Worm (Caenorhabditis elegans) whole organism, mixed stage, embryonic: ENCODE measurements around the gene Y46G5A.29.

ENCODE experiments used
- M03D4.4 ChIP-seq: sonication (generic microtip); optimal IDR thresholded peaks from 2 replicates; lab custom pipeline; 2017; ENCODE audit warnings: mild to moderate bottlenecking, missing genetic modification characterization, missing compliant biosample characterization
- bed-3 ChIP-seq: fragments of 200-800 bp; sonication (Bioruptor generic); optimal IDR thresholded peaks from 3 replicates; lab custom pipeline; 2018; ENCODE audit warnings: mild to moderate bottlenecking, missing genetic modification characterization, moderate library complexity, missing compliant biosample characterization
- blmp-1 ChIP-seq: fragments of 150-350 bp; optimal IDR thresholded peaks from 2 replicates; lab custom pipeline; 2014; ENCODE audit warnings: missing biosample characterization, missing genetic modification characterization
- ceh-39 ChIP-seq: fragments of 150-350 bp; optimal IDR thresholded peaks from 2 replicates; lab custom pipeline; 2014; ENCODE audit warnings: missing biosample characterization, missing genetic modification characterization
- ceh-83 ChIP-seq: fragments of 200-800 bp; sonication (Bioruptor generic); optimal IDR thresholded peaks from 2 replicates; lab custom pipeline; 2018; ENCODE audit warnings: mild to moderate bottlenecking, missing genetic modification characterization, missing compliant biosample characterization
- ces-1 ChIP-seq: fragments of 150-350 bp; optimal IDR thresholded peaks from 2 replicates; lab custom pipeline; 2014; ENCODE audit warnings: missing biosample characterization, missing genetic modification reagents, missing genetic modification characterization
- cnd-1 ChIP-seq: fragments of 200-800 bp; sonication (Bioruptor generic); optimal IDR thresholded peaks from 2 replicates; lab custom pipeline; 2018; ENCODE audit warnings: mild to moderate bottlenecking, missing genetic modification characterization, missing compliant biosample characterization
- drap-1 ChIP-seq: fragments of 200-800 bp; sonication (Bioruptor generic); optimal IDR thresholded peaks from 3 replicates; lab custom pipeline; 2018; ENCODE audit warnings: mild to moderate bottlenecking, missing genetic modification characterization, missing compliant biosample characterization
- elt-1 ChIP-seq: sonication (generic microtip); optimal IDR thresholded peaks from 2 replicates; lab custom pipeline; 2017; ENCODE audit warnings: missing genetic modification characterization, mild to moderate bottlenecking, missing compliant biosample characterization, antibody characterized with exemption, moderate library complexity, borderline replicate concordance; ENCODE audit not compliant: insufficient read depth
- elt-3 ChIP-seq: fragments of 150-350 bp; optimal IDR thresholded peaks from 2 replicates; lab custom pipeline; 2014; ENCODE audit warnings: missing biosample characterization, missing genetic modification characterization
- flh-1 ChIP-seq: fragments of 200-800 bp; sonication (Bioruptor generic); optimal IDR thresholded peaks from 2 replicates; lab custom pipeline; 2018; ENCODE audit warnings: mild to moderate bottlenecking, missing genetic modification characterization, moderate library complexity, missing compliant biosample characterization
- ham-2 ChIP-seq: fragments of 200-800 bp; sonication (Bioruptor generic); optimal IDR thresholded peaks from 2 replicates; lab custom pipeline; 2018; ENCODE audit warnings: mild to moderate bottlenecking, missing genetic modification characterization, missing compliant biosample characterization
- lin-13 ChIP-seq: fragments of 150-350 bp; optimal IDR thresholded peaks from 2 replicates; lab custom pipeline; 2014; ENCODE audit warnings: missing biosample characterization, missing genetic modification characterization
- lin-32 ChIP-seq: fragments of 200-800 bp; sonication (Bioruptor generic); optimal IDR thresholded peaks from 2 replicates; lab custom pipeline; 2018; ENCODE audit warnings: mild to moderate bottlenecking, missing genetic modification characterization, missing compliant biosample characterization
- lsy-2 ChIP-seq: fragments of 150-350 bp; optimal IDR thresholded peaks from 2 replicates; lab custom pipeline; 2014; ENCODE audit warnings: missing biosample characterization, missing genetic modification characterization
- mab-5 ChIP-seq: fragments of 150-350 bp; optimal IDR thresholded peaks from 2 replicates; lab custom pipeline; 2014; ENCODE audit warnings: missing biosample characterization, missing genetic modification characterization
- mep-1 ChIP-seq: fragments of 150-350 bp; optimal IDR thresholded peaks from 2 replicates; lab custom pipeline; 2017; ENCODE audit warnings: missing biosample characterization, missing genetic modification reagents, missing genetic modification characterization, inconsistent platforms
- mls-2 ChIP-seq: sonication (generic microtip); optimal IDR thresholded peaks from 2 replicates; lab custom pipeline; 2016; ENCODE audit warnings: mild to moderate bottlenecking, missing genetic modification characterization, moderate library complexity, missing compliant biosample characterization
- nhr-237 ChIP-seq: fragments of 150-350 bp; optimal IDR thresholded peaks from 2 replicates; lab custom pipeline; 2014; ENCODE audit warnings: missing biosample characterization, missing genetic modification characterization
- nhr-76 ChIP-seq: sonication (generic microtip); optimal IDR thresholded peaks from 2 replicates; lab custom pipeline; 2017; ENCODE audit warnings: missing biosample characterization, missing genetic modification characterization
- sem-2 ChIP-seq: fragments of 200-800 bp; sonication (Bioruptor generic); optimal IDR thresholded peaks from 2 replicates; lab custom pipeline; 2018; ENCODE audit warnings: mild to moderate bottlenecking, missing genetic modification characterization, missing compliant biosample characterization
- snpc-4 ChIP-seq: fragments of 150-350 bp; optimal IDR thresholded peaks from 2 replicates; lab custom pipeline; 2014; ENCODE audit warnings: missing biosample characterization, missing genetic modification characterization
- sptf-1 ChIP-seq: sonication (generic microtip); optimal IDR thresholded peaks from 2 replicates; lab custom pipeline; 2017; ENCODE audit warnings: mild to moderate bottlenecking, missing genetic modification characterization, moderate library complexity, missing compliant biosample characterization
- tbx-8 ChIP-seq: fragments of 200-800 bp; sonication (Bioruptor generic); optimal IDR thresholded peaks from 2 replicates; lab custom pipeline; 2018; ENCODE audit warnings: mild to moderate bottlenecking, missing genetic modification characterization, moderate library complexity, missing compliant biosample characterization
- unc-120 ChIP-seq: sonication (generic microtip); optimal IDR thresholded peaks from 2 replicates; lab custom pipeline; 2017; ENCODE audit warnings: missing genetic modification characterization, missing compliant biosample characterization; ENCODE audit not compliant: poor library complexity, severe bottlenecking
- unc-39 ChIP-seq: fragments of 150-350 bp; optimal IDR thresholded peaks from 2 replicates; lab custom pipeline; 2014; ENCODE audit warnings: missing biosample characterization, missing genetic modification characterization
- zip-8 ChIP-seq: fragments of 150-350 bp; optimal IDR thresholded peaks from 2 replicates; lab custom pipeline; 2014; ENCODE audit warnings: missing biosample characterization, missing genetic modification characterization
- ztf-11 ChIP-seq: fragments of 150-350 bp; optimal IDR thresholded peaks from 2 replicates; lab custom pipeline; 2014; ENCODE audit warnings: missing biosample characterization, missing genetic modification characterization

Gene Y46G5A.29

DNA sequence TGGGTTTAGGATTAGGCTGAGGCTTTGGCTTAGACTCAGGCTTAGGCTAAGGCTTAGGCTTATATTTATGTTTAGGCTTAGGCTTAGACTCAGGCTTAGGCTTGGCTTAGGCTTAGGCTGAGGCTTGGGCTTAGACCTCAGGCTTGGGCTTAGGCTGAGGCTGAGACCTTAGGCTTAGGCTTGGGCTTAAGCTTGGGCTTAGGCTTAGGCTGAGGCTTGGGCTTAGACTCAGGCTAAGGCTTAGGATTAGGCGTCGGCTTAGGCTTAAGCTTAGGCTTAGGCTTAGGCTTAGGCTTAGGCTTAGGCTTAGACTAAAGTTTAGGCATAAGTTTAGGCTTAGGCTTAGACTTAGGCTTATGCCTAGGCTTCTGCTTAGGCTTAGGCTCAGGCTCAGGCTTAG is 31.5 kb upstream of the Y46G5A.29 start:
- TF ChIP-seq ceh-83 (GFP tag; lab: Kevin White, UChicago), result no peak
- no peak for TF ChIP-seq drap-1 (GFP tag; lab: Kevin White, UChicago)
- TF ChIP-seq ham-2 (GFP tag; lab: Kevin White, UChicago), result peak; percentile 57
- TF ChIP-seq zip-8 (tag; lab: Kevin White, UChicago), result no peak
- no peak for TF ChIP-seq ceh-39 (tag; lab: Kevin White, UChicago)
- TF ChIP-seq, all 35 proteins: peak for 1

DNA sequence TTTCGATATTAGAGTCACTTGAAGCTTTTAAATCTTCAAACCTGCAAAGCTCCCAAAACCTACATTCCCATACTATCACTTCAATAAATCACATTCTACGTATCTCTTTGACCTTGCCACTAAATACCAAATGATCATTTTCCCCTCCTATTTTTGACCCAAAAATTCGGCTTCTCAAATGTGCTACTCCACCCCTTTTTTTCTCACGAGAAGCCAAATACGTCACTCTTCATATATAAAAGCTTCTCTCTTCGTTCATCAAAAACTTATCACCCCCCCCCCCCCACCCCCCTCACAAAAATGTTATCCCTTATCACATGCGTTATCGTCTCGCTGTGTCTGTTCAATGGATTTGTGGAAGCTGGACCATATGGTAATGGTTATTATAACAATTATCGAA is 29.2 kb upstream of the Y46G5A.29 start, which contains the start of gene Y46G5A.38:
Y46G5A.38 (plus strand) TSS at position 301 of the 400 bp plus-strand sequence.
- TF ChIP-seq sem-2 (no peak), unc-120 (no peak), ham-2 (GFP tag; lab: Kevin White, UChicago) (no peak), M03D4.4 (no peak), lin-32 (GFP tag; lab: Kevin White, UChicago) (no peak), zip-8 (tag; lab: Kevin White, UChicago) (no peak), lin-13 (no peak), ceh-83 (GFP tag; lab: Kevin White, UChicago) (no peak), unc-39 (tag; lab: Kevin White, UChicago) (no peak), nhr-237 (no peak), bed-3 (no peak), mab-5 (tag; lab: Kevin White, UChicago) (no peak), mls-2 (tag; lab: Kevin White, UChicago) (no peak), blmp-1 (tag; lab: Kevin White, UChicago) (no peak), snpc-4 (tag; lab: Kevin White, UChicago) (no peak), flh-1 (no peak)

DNA sequence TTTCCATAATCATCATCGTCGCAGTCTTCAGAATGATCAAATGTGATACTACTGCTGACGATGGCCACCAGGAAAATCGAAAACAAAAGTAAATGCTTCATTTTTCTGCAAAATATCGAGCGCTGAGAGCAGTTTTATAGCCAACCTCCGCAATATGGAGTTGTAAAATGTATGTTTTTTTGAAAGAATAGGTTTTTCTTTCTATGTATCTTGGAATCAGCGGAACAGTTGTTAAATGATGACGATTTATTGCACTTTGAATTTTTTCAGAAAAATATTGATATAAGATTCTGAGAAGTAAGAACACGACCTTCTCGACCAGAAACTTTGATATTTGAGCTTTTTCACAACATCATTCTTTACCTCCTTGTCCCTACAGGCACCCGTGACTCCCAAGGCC is 27.1 kb upstream of the Y46G5A.29 start, which contains the start of gene Y46G5A.23:
Y46G5A.23 (minus strand) TSS at position 101 of the 400 bp plus-strand sequence.
- no peak for TF ChIP-seq unc-39 (tag; lab: Kevin White, UChicago)
- no peak for TF ChIP-seq tbx-8
- no peak for TF ChIP-seq nhr-237
- TF ChIP-seq elt-3 (tag; lab: Kevin White, UChicago), result no peak
- TF ChIP-seq ceh-39 (tag; lab: Kevin White, UChicago), result no peak
- TF ChIP-seq snpc-4 (tag; lab: Kevin White, UChicago), result no peak
- TF ChIP-seq lin-32 (GFP tag; lab: Kevin White, UChicago), result no peak
- TF ChIP-seq blmp-1 (tag; lab: Kevin White, UChicago), result no peak
- no peak for TF ChIP-seq ces-1 (GFP tag; lab: Kevin White, UChicago)
- no peak for TF ChIP-seq unc-120
- no peak for TF ChIP-seq ceh-83 (GFP tag; lab: Kevin White, UChicago)
- TF ChIP-seq mep-1, result no peak
- TF ChIP-seq elt-1 (tag; lab: Kevin White, UChicago), result no peak
- no peak for TF ChIP-seq zip-8 (tag; lab: Kevin White, UChicago)
- TF ChIP-seq sem-2, result no peak

DNA sequence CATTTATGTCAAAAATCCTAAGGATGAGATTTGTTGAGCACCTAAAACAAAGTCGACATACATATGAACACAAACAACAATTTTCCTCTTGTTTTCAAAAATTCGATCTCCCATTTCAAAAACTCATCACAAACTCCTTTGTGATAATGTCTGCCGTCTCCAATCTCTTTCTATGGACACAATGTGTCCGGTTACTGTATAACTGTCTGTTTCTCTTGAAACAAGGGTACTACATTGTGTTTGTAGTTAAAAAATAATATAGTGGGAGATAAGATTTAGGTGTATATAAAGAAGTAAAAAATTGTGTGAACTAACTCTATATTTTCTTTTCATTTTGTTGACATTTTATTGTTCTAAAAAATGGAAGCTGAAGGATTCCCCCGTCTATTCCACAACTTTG is 25.7 kb upstream of the Y46G5A.29 start, which contains the start of gene bcmo-1:
bcmo-1 (plus strand) TSS at position 330 of the 400 bp plus-strand sequence.
- TF ChIP-seq ztf-11 (tag; lab: Kevin White, UChicago), result no peak
- no peak for TF ChIP-seq lin-32 (GFP tag; lab: Kevin White, UChicago)
- no peak for TF ChIP-seq lin-13
- no peak for TF ChIP-seq cnd-1 (tag; lab: Kevin White, UChicago)
- no peak for TF ChIP-seq elt-1 (tag; lab: Kevin White, UChicago)
- no peak for TF ChIP-seq snpc-4 (tag; lab: Kevin White, UChicago)
- TF ChIP-seq ceh-39 (tag; lab: Kevin White, UChicago), result no peak
- no peak for TF ChIP-seq bed-3
- no peak for TF ChIP-seq mep-1
- no peak for TF ChIP-seq sptf-1
- TF ChIP-seq nhr-76, result no peak
- no peak for TF ChIP-seq unc-120
- no peak for TF ChIP-seq drap-1 (GFP tag; lab: Kevin White, UChicago)
- no peak for TF ChIP-seq flh-1
- TF ChIP-seq ham-2 (GFP tag; lab: Kevin White, UChicago), result no peak
- no peak for TF ChIP-seq blmp-1 (tag; lab: Kevin White, UChicago)
- TF ChIP-seq tbx-8, result no peak
- no peak for TF ChIP-seq lsy-2 (tag; lab: Kevin White, UChicago)

DNA sequence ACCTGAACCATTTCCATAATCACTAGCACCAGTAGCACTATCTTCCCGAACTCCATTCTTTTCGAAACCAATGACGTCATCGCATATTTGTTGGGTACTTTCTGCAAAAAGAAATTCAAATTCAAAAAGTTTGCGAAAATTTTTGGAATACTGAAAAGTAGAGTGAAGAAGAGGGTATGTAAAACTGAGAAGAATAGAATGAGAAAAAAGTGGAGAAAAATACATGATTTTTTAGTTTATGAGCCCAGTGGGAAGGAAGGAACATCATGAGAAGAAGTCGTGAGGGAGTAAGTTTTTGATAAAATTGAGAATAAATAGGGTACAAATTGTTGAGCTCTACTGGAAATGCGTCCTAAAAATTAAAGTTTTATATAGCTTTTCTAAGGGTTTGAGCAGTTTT is 15.9 kb upstream of the Y46G5A.29 start, which contains the start of gene lgc-35:
lgc-35 (minus strand) TSS at position 101 of the 400 bp plus-strand sequence.
- TF ChIP-seq drap-1 (GFP tag; lab: Kevin White, UChicago), result no peak
- TF ChIP-seq zip-8 (tag; lab: Kevin White, UChicago), result peak; percentile 14
- TF ChIP-seq snpc-4 (tag; lab: Kevin White, UChicago), result no peak
- no peak for TF ChIP-seq mep-1
- TF ChIP-seq flh-1, result no peak
- no peak for TF ChIP-seq ces-1 (GFP tag; lab: Kevin White, UChicago)
- TF ChIP-seq, all 35 proteins: peak for 1
